Fruit fly (Drosophila melanogaster): Measurements from ENCODE around the gene CG7394.

Gene CG7394

DNA sequence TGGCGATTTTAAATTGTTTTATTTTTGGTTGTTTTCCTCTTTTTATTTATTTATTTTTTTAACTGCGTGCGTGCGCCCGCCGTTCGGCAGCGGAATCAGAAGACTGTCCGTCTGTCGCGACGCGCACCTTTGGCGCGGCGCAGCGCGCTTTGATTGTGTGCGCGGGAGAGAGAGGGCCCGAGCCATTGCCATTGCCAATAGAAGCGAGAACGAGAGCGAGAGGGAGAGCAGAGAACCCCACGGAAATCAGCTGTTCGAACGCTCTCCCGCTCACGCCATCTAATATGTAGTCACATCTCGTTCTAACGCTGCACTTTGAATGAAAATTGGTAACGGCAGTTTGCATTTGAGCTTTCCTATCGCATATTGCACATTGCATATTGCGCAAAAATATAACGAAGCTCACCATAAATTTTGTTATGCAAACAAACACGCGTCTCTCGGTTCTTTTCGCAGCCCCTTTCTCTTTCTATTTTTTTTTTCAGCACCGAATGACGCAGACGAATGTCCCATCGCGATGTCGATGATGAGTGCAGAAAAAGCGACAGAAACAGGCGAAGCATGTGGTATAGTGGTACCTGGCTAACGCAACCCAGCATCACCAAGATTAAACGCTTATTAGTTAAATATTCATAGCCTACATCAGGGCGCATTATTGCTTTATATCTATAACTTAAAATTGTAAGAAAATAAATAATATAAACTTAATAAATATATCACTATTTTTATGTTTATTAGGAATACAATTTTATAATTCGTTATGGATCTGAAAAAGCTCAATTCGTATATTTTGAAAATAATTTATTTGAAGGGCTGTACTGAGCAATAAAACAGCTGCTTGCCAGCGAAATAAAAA lies 27.2 kb upstream of the CG7394 start (continued):
- no peak for TF ChIP-seq fd96Cb (tag; optimal IDR thresholded peaks at IDR 0.05)
- TF ChIP-seq HLH3B (GFP tag; IDR thresholded peaks at IDR 0.05), result no peak
- 0 out of 3 replicates have a peak, but pooled peaks have one; percentile 9 for TF ChIP-seq Doc3 (GFP tag; IDR thresholded peaks at IDR 0.05; ENCODE audit: partially characterized antibody)
- peak; percentile 29 for TF ChIP-seq Deaf1 (tag; optimal IDR thresholded peaks at IDR 0.05)
- TF ChIP-seq hth (optimal IDR thresholded peaks at IDR 0.05), result no peak
- TF ChIP-seq Antp (GFP tag; optimal IDR thresholded peaks at IDR 0.05), result no peak
- no peak for TF ChIP-seq ase (GFP tag; IDR thresholded peaks at IDR 0.05)
- no peak for TF ChIP-seq CG8359 (GFP tag; optimal IDR thresholded peaks at IDR 0.05; ENCODE audit: borderline replicate concordance)
- no peak for TF ChIP-seq schlank (tag; optimal IDR thresholded peaks at IDR 0.05)
- TF ChIP-seq CG17186 (GFP tag; optimal IDR thresholded peaks at IDR 0.05), result no peak
- TF ChIP-seq run (tag; optimal IDR thresholded peaks at IDR 0.05), result no peak
- TF ChIP-seq CG2875 (GFP tag; optimal IDR thresholded peaks at IDR 0.05), result no peak
- no peak for TF ChIP-seq hkb (optimal IDR thresholded peaks at IDR 0.05)
- peak; percentile 10; the same call in 1 of the 2 replicates for TF ChIP-seq hkb (GFP tag; IDR thresholded peaks at IDR 0.05)
- no peak for TF ChIP-seq CG10147 (GFP tag; optimal IDR thresholded peaks at IDR 0.05)
- peak; percentile 64; the same call in 1 of the 2 replicates for TF ChIP-seq chm (GFP tag; IDR thresholded peaks at IDR 0.05)
- TF ChIP-seq CG14667 (GFP tag; IDR thresholded peaks at IDR 0.05), result no peak
- peak; percentile 47; the same call in 1 of the 2 replicates for TF ChIP-seq al (GFP tag; IDR thresholded peaks at IDR 0.05)
- no peak for TF ChIP-seq Kr (GFP tag; optimal IDR thresholded peaks at IDR 0.05)
- TF ChIP-seq CG18262 (tag; optimal IDR thresholded peaks at IDR 0.05), result no peak
- no peak for TF ChIP-seq HLH54F (GFP tag; optimal IDR thresholded peaks at IDR 0.05)
- TF ChIP-seq CoRest (tag; optimal IDR thresholded peaks at IDR 0.05), result peak; percentile 54
- TF ChIP-seq wdn (GFP tag; IDR thresholded peaks at IDR 0.05), result no peak
- no peak for TF ChIP-seq CG11696 (GFP tag; IDR thresholded peaks at IDR 0.05)
- no peak; the same call in 1 of the 2 replicates for TF ChIP-seq E2f2 (GFP tag; IDR thresholded peaks at IDR 0.05)
- no peak for TF ChIP-seq CG31388 (GFP tag; optimal IDR thresholded peaks at IDR 0.05)
- no peak for TF ChIP-seq pum (GFP tag; optimal IDR thresholded peaks at IDR 0.05)
- no peak for TF ChIP-seq vnd (GFP tag; IDR thresholded peaks at IDR 0.05; ENCODE audit: partially characterized antibody)
- TF ChIP-seq dysf (GFP tag; IDR thresholded peaks at IDR 0.05), result peak; percentile 46; the same call in 2 of the 3 replicates
- TF ChIP-seq CG14014 (GFP tag; IDR thresholded peaks at IDR 0.05), result peak; percentile 14; the same call in 1 of the 2 replicates
- TF ChIP-seq CG3995 (GFP tag; optimal IDR thresholded peaks at IDR 0.05), result no peak
- no peak for TF ChIP-seq unpg (GFP tag; optimal IDR thresholded peaks at IDR 0.05)
- no peak for TF ChIP-seq ERR (GFP tag; optimal IDR thresholded peaks at IDR 0.05)
- no peak for TF ChIP-seq B-H2 (GFP tag; optimal IDR thresholded peaks at IDR 0.05)
- no peak for TF ChIP-seq HLHmδ (GFP tag; optimal IDR thresholded peaks at IDR 0.05)
- no peak for TF ChIP-seq CG3407 (GFP tag; optimal IDR thresholded peaks at IDR 0.05)
- peak; percentile 48; the same call in 1 of the 2 replicates for TF ChIP-seq lmd (GFP tag; IDR thresholded peaks at IDR 0.05)
- TF ChIP-seq CG4282 (GFP tag; optimal IDR thresholded peaks at IDR 0.05), result no peak
- TF ChIP-seq NFAT (GFP tag; IDR thresholded peaks at IDR 0.05), result no peak
- no peak for TF ChIP-seq HmgZ (tag; optimal IDR thresholded peaks at IDR 0.05)
- TF ChIP-seq Dip3 (GFP tag; optimal IDR thresholded peaks at IDR 0.05), result no peak
- no peak for TF ChIP-seq her (GFP tag; optimal IDR thresholded peaks at IDR 0.05)
- no peak for TF ChIP-seq CG3838 (GFP tag; optimal IDR thresholded peaks at IDR 0.05)
- TF ChIP-seq CG4730 (GFP tag; IDR thresholded peaks at IDR 0.05), result no peak
- TF ChIP-seq nau (GFP tag; optimal IDR thresholded peaks at IDR 0.05), result no peak
- TF ChIP-seq CG31224 (GFP tag; IDR thresholded peaks at IDR 0.05), result no peak
- TF ChIP-seq Pdp1 (GFP tag; optimal IDR thresholded peaks at IDR 0.05), result peak in 1 of 2 experiments; percentile 62
- TF ChIP-seq jigr1 (GFP tag; IDR thresholded peaks at IDR 0.05), result no peak
- no peak for TF ChIP-seq CG7372 (GFP tag; IDR thresholded peaks at IDR 0.05)
- TF ChIP-seq nom (GFP tag; optimal IDR thresholded peaks at IDR 0.05), result no peak

All from whole organism, embryonic.